Fruit fly (Drosophila melanogaster): ENCODE results near the gene Culd.

Gene Culd

dm6 chr3L:8315141-8315816 is 40.8 kb downstream of the Culd start, which contains the start of gene Cpsf6 (continued):
- TF ChIP-seq sqz (GFP tag; optimal IDR thresholded peaks at IDR 0.05) (peak; percentile 74), mam (GFP tag; optimal IDR thresholded peaks at IDR 0.05) (peak; percentile 30), CG6765 (GFP tag; optimal IDR thresholded peaks at IDR 0.05) (no peak), CG18262 (tag; optimal IDR thresholded peaks at IDR 0.05) (peak; percentile 64), Hr3 (GFP tag; optimal IDR thresholded peaks at IDR 0.05) (peak; percentile 49), dmrt11E (tag; optimal IDR thresholded peaks at IDR 0.05) (peak; percentile 66), CG1602 (GFP tag; optimal IDR thresholded peaks at IDR 0.05) (peak; percentile 74), CG16779 (GFP tag; IDR thresholded peaks at IDR 0.05) (no peak; the same call in 1 of the 2 replicates), mirr (GFP tag; optimal IDR thresholded peaks at IDR 0.05) (peak; percentile 31), lbe (GFP tag; optimal IDR thresholded peaks at IDR 0.05) (peak; percentile 67), Ets65A (GFP tag) (peak; percentile 91), CG15514 (GFP tag; optimal IDR thresholded peaks at IDR 0.05) (peak; percentile 80), CG2129 (GFP tag; IDR thresholded peaks at IDR 0.05; ENCODE audit: partially characterized antibody) (no peak), lmd (GFP tag; IDR thresholded peaks at IDR 0.05) (peak; percentile 44; the same call in 1 of the 2 replicates), vfl (GFP tag; optimal IDR thresholded peaks at IDR 0.05) (peak; percentile 29), Hr51 (GFP tag; optimal IDR thresholded peaks at IDR 0.05) (peak; percentile 29 to 72), Max (GFP tag; optimal IDR thresholded peaks at IDR 0.05) (peak; percentile 51), CG10654 (GFP tag; optimal IDR thresholded peaks at IDR 0.05) (peak; percentile 36), CG6854 (GFP tag; optimal IDR thresholded peaks at IDR 0.05) (no peak), CG11696 (GFP tag; IDR thresholded peaks at IDR 0.05) (no peak), CG30020 (tag; optimal IDR thresholded peaks at IDR 0.05) (peak; percentile 64), Ssrp (tag; optimal IDR thresholded peaks at IDR 0.05) (peak; percentile 56), CG32767 (GFP tag; IDR thresholded peaks at IDR 0.05) (peak; percentile 94), CG17829 (tag; optimal IDR thresholded peaks at IDR 0.05) (peak; percentile 80), gce (GFP tag; IDR thresholded peaks at IDR 0.05) (0 out of 3 replicates have a peak, but pooled peaks have one; percentile 19), sens (GFP tag) (peak; percentile 86), CG9817 (tag; optimal IDR thresholded peaks at IDR 0.05) (peak; percentile 75), gcm2 (GFP tag; optimal IDR thresholded peaks at IDR 0.05) (no peak), CG3281 (GFP tag; optimal IDR thresholded peaks at IDR 0.05) (peak; percentile 19), ab (GFP tag; optimal IDR thresholded peaks at IDR 0.05) (no peak), CG31365 (tag; optimal IDR thresholded peaks at IDR 0.05) (peak; percentile 34), CG17328 (GFP tag; IDR thresholded peaks at IDR 0.05) (peak; percentile 76), CG11560 (tag; IDR thresholded peaks at IDR 0.05) (no peak), tup (GFP tag; optimal IDR thresholded peaks at IDR 0.05) (no peak), Abd-B (GFP tag; optimal IDR thresholded peaks at IDR 0.05) (peak; percentile 26), NC2α (GFP tag; optimal IDR thresholded peaks at IDR 0.05) (no peak), ssp (GFP tag; IDR thresholded peaks at IDR 0.05) (peak; percentile 74), seq (GFP tag; IDR thresholded peaks at IDR 0.05) (no peak), Oli (tag; optimal IDR thresholded peaks at IDR 0.05) (peak; percentile 39), fd3F (GFP tag; optimal IDR thresholded peaks at IDR 0.05) (peak; percentile 62), CG34376 (GFP tag; optimal IDR thresholded peaks at IDR 0.05) (no peak), CG6791 (GFP tag; IDR thresholded peaks at IDR 0.05; ENCODE audit: partially characterized antibody) (no peak), CG2202 (tag; optimal IDR thresholded peaks at IDR 0.05) (peak; percentile 11), Elba2 (GFP tag; optimal IDR thresholded peaks at IDR 0.05) (peak; percentile 16), amos (GFP tag; IDR thresholded peaks at IDR 0.05; ENCODE audit: partially characterized antibody) (no peak), Hey (tag; optimal IDR thresholded peaks at IDR 0.05) (peak; percentile 29), H2.0 (GFP tag; IDR thresholded peaks at IDR 0.05) (peak; percentile 79), crp (GFP tag; optimal IDR thresholded peaks at IDR 0.05) (peak in 1 of 2 experiments; percentile 7), CG15479 (GFP tag; optimal IDR thresholded peaks at IDR 0.05) (peak; percentile 13)

Measured in whole organism, embryonic.